Fruit fly (Drosophila melanogaster) whole organism, embryonic: Measurements from ENCODE around the gene CG7548.

ENCODE experiments used
- CG10979 ChIP-seq: fragments of 200-800 bp; sonication (Bioruptor generic); optimal IDR thresholded peaks from 2 replicates; lab custom pipeline; 2018; ENCODE audit warnings: missing biosample characterization, mild to moderate bottlenecking, missing genetic modification characterization, moderate library complexity
- CG11695 ChIP-seq: fragments of 200-800 bp; sonication (Bioruptor generic); IDR thresholded peaks from 3 replicates; pipeline ENCODE4 v1.3.6; 2022; ENCODE audit warnings: missing biosample characterization, missing genetic modification characterization
- CG12391 ChIP-seq: fragments of 200-800 bp; sonication (Bioruptor generic); optimal IDR thresholded peaks from 3 replicates; lab custom pipeline; 2018; ENCODE audit warnings: missing biosample characterization, mild to moderate bottlenecking, missing genetic modification characterization, moderate library complexity
- CG13296 ChIP-seq: fragments of 200-800 bp; sonication (Bioruptor generic); optimal IDR thresholded peaks from 3 replicates; lab custom pipeline; 2018; ENCODE audit warnings: missing biosample characterization, mild to moderate bottlenecking, missing genetic modification characterization
- CG17186 ChIP-seq: fragments of 200-800 bp; sonication (Bioruptor generic); optimal IDR thresholded peaks from 3 replicates; lab custom pipeline; 2017; ENCODE audit warnings: missing biosample characterization, missing genetic modification reagents, missing genetic modification characterization
- CG17385 ChIP-seq: fragments of 200-800 bp; sonication (Bioruptor generic); optimal IDR thresholded peaks from 3 replicates; lab custom pipeline; 2018; ENCODE audit warnings: missing biosample characterization, mild to moderate bottlenecking, missing genetic modification characterization
- CG2116 ChIP-seq: fragments of 200-800 bp; sonication (Bioruptor generic); optimal IDR thresholded peaks from 3 replicates; lab custom pipeline; 2018; ENCODE audit warnings: missing biosample characterization, mild to moderate bottlenecking, missing genetic modification characterization
- CG8359 ChIP-seq: fragments of 200-800 bp; sonication (Bioruptor generic); optimal IDR thresholded peaks from 2 replicates; lab custom pipeline; 2017; ENCODE audit warnings: missing biosample characterization, mild to moderate bottlenecking, missing genetic modification characterization, borderline replicate concordance
- Dad ChIP-seq: fragments of 200-800 bp; sonication (Bioruptor generic); optimal IDR thresholded peaks from 3 replicates; lab custom pipeline; 2016; ENCODE audit warnings: missing biosample characterization, missing genetic modification characterization
- HLH4C ChIP-seq: fragments of 200-800 bp; sonication (Bioruptor generic); IDR thresholded peaks from 3 replicates; pipeline ENCODE4 v1.3.6; 2022; ENCODE audit warnings: missing biosample characterization, missing genetic modification characterization; ENCODE audit not compliant: partially characterized antibody
- HLHmδ ChIP-seq: fragments of 200-800 bp; sonication (Bioruptor generic); optimal IDR thresholded peaks from 2 replicates; lab custom pipeline; 2018; ENCODE audit warnings: missing biosample characterization, mild to moderate bottlenecking, missing genetic modification characterization, moderate library complexity
- prd ChIP-seq, 3 experiments: fragments of >200 bp in 2 of 3; fragments of 200-800 bp in 1 of 3; sonication (Bioruptor generic) in 1 of 3; optimal IDR thresholded peaks in 2 of 3; IDR thresholded peaks in 1 of 3; 2 replicates in 2 of 3; 3 replicates in 1 of 3; pipeline versions ENCODE4 v1.3.6 to Lab custom; 2017 to 2022; ENCODE audit warnings: missing biosample characterization in 1 of 3, missing genetic modification characterization in 1 of 3
- yki ChIP-seq: fragments of >200 bp; optimal IDR thresholded peaks from 3 replicates; lab custom pipeline; 2018

DNA sequence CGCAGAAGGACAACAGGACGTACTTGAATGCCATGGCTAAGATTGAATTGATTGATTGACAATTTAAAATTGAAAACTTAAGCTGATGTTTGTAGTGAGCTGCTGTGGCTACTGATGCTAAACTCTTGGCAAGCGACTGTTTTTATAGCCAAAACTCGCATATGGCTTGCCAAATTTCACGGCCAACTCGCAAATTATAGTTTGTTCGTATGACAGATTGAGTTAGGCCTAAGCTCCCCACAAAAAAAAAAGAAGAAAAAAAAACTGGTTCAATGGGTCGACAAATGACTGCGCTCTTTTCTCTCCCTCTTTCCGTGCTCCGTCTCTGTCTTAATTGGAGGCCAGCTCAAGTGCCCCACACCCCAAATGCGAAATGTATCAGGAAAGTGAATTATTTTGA lies 35.8 kb downstream of the CG7548 start, which contains the start of gene CG8543:
- TF ChIP-seq CG17186 (GFP tag; lab: Kevin White, UChicago) (no peak), CG2116 (GFP tag; lab: Kevin White, UChicago) (no peak), yki (lab: Kevin White, UChicago) (no peak), CG10979 (tag; lab: Kevin White, UChicago) (no peak), CG11695 (GFP tag; lab: Robert Waterston, UW) (no peak), CG17385 (GFP tag; lab: Kevin White, UChicago) (no peak), CG8359 (GFP tag; lab: Kevin White, UChicago) (no peak), HLHmδ (no peak), prd (optimal IDR thresholded peaks at IDR 0.05; lab: Kevin White, UChicago) (no peak), prd (GFP tag; IDR thresholded peaks at IDR 0.05; lab: Robert Waterston, UW) (no peak), CG12391 (tag; lab: Kevin White, UChicago) (no peak), CG13296 (GFP tag; lab: Kevin White, UChicago) (no peak), Dad (no peak), HLH4C (no peak)
